Fruit fly (Drosophila melanogaster): ENCODE results near the gene Ilp7.

The Ilp7 gene

dm6 chrX:3689079-3689478 is 21.7 kb downstream of the Ilp7 start (continued):
- TF ChIP-seq ss (GFP tag; optimal IDR thresholded peaks at IDR 0.05) (peak; percentile 74 to 86), spab (GFP tag; optimal IDR thresholded peaks at IDR 0.05) (peak; percentile 34), Eip75B (GFP tag; optimal IDR thresholded peaks at IDR 0.05) (no peak), Sox15 (GFP tag; optimal IDR thresholded peaks at IDR 0.05) (no peak), dac (GFP tag; optimal IDR thresholded peaks at IDR 0.05) (no peak), lz (GFP tag; optimal IDR thresholded peaks at IDR 0.05) (no peak), Gug (GFP tag; IDR thresholded peaks at IDR 0.05) (no peak), CG16779 (tag; optimal IDR thresholded peaks at IDR 0.05) (peak; percentile 47), Ets21C (GFP tag; optimal IDR thresholded peaks at IDR 0.05) (no peak), esn (GFP tag; optimal IDR thresholded peaks at IDR 0.05) (no peak), CG8119 (GFP tag; IDR thresholded peaks at IDR 0.05) (peak; percentile 64), CG6163 (GFP tag; IDR thresholded peaks at IDR 0.05) (peak; percentile 79), CG11762 (GFP tag; optimal IDR thresholded peaks at IDR 0.05; ENCODE audit: insufficient read depth) (no peak), CG3032 (tag; optimal IDR thresholded peaks at IDR 0.05) (no peak), CG31627 (GFP tag; optimal IDR thresholded peaks at IDR 0.05) (no peak), dsx (GFP tag; optimal IDR thresholded peaks at IDR 0.05; ENCODE audit: poor library complexity, severe bottlenecking) (peak; percentile 61), Hr39 (GFP tag; optimal IDR thresholded peaks at IDR 0.05) (no peak), Lpt (GFP tag; optimal IDR thresholded peaks at IDR 0.05) (peak; percentile 28), net (GFP tag; optimal IDR thresholded peaks at IDR 0.05) (peak; percentile 28), CG1621 (tag; optimal IDR thresholded peaks at IDR 0.05) (peak; percentile 18), acj6 (GFP tag; optimal IDR thresholded peaks at IDR 0.05) (no peak), Sox14 (GFP tag; optimal IDR thresholded peaks at IDR 0.05) (no peak), CG10631 (GFP tag; optimal IDR thresholded peaks at IDR 0.05) (no peak), eg (GFP tag; IDR thresholded peaks at IDR 0.05) (peak; percentile 72; the same call in 2 of the 3 replicates), Smox (GFP tag; optimal IDR thresholded peaks at IDR 0.05) (no peak), svp (GFP tag) (peak; percentile 56), CG4318 (GFP tag; optimal IDR thresholded peaks at IDR 0.05) (no peak), CG10669 (GFP tag; optimal IDR thresholded peaks at IDR 0.05) (no peak), CG6854 (GFP tag; optimal IDR thresholded peaks at IDR 0.05) (no peak)

- TF ChIP-seq CG9139 (GFP tag; optimal IDR thresholded peaks at IDR 0.05) (peak; percentile 0), Hr38 (GFP tag; optimal IDR thresholded peaks at IDR 0.05) (no peak), spab (GFP tag; optimal IDR thresholded peaks at IDR 0.05) (no peak), CG34406 (GFP tag; optimal IDR thresholded peaks at IDR 0.05) (peak; percentile 35), CG6792 (GFP tag; optimal IDR thresholded peaks at IDR 0.05) (peak; percentile 43), topi (GFP tag; optimal IDR thresholded peaks at IDR 0.05) (peak; percentile 60), Sox14 (GFP tag; optimal IDR thresholded peaks at IDR 0.05) (peak; percentile 50), CG4318 (GFP tag; optimal IDR thresholded peaks at IDR 0.05) (no peak), Lpt (GFP tag; optimal IDR thresholded peaks at IDR 0.05) (no peak), lz (GFP tag; optimal IDR thresholded peaks at IDR 0.05) (peak; percentile 59), acj6 (GFP tag; optimal IDR thresholded peaks at IDR 0.05) (peak; percentile 24), CG6163 (GFP tag; IDR thresholded peaks at IDR 0.05) (peak; percentile 33; the same call in 1 of the 3 replicates), Sox102F (GFP tag; optimal IDR thresholded peaks at IDR 0.05) (peak; percentile 68), pdm3 (GFP tag; optimal IDR thresholded peaks at IDR 0.05) (peak; percentile 38), OdsH (GFP tag; optimal IDR thresholded peaks at IDR 0.05) (peak; percentile 30), salr (GFP tag; optimal IDR thresholded peaks at IDR 0.05) (no peak), Eip75B (GFP tag; optimal IDR thresholded peaks at IDR 0.05) (peak; percentile 36), Hr39 (GFP tag; optimal IDR thresholded peaks at IDR 0.05) (peak; percentile 63), CG3032 (tag; optimal IDR thresholded peaks at IDR 0.05) (peak; percentile 33), CG6276 (GFP tag; optimal IDR thresholded peaks at IDR 0.05) (no peak), CG1621 (tag; optimal IDR thresholded peaks at IDR 0.05) (no peak), Sox15 (GFP tag; optimal IDR thresholded peaks at IDR 0.05) (peak; percentile 8), CG10669 (GFP tag; optimal IDR thresholded peaks at IDR 0.05) (peak; percentile 19), CG15336 (GFP tag; IDR thresholded peaks at IDR 0.05) (no peak), Smox (GFP tag; optimal IDR thresholded peaks at IDR 0.05) (peak; percentile 59), dac (GFP tag; optimal IDR thresholded peaks at IDR 0.05) (no peak), Blimp-1 (GFP tag; optimal IDR thresholded peaks at IDR 0.05) (peak; percentile 8), Ets96B (tag; optimal IDR thresholded peaks at IDR 0.05) (peak; percentile 22), CG11762 (GFP tag; optimal IDR thresholded peaks at IDR 0.05; ENCODE audit: insufficient read depth) (no peak), CG3919 (GFP tag; optimal IDR thresholded peaks at IDR 0.05) (peak; percentile 18), ss (GFP tag; optimal IDR thresholded peaks at IDR 0.05) (peak in 1 of 2 experiments; percentile 33), CG6808 (GFP tag; optimal IDR thresholded peaks at IDR 0.05) (peak; percentile 3), fd85E (GFP tag; optimal IDR thresholded peaks at IDR 0.05) (no peak), CG10631 (GFP tag; optimal IDR thresholded peaks at IDR 0.05) (peak; percentile 24), achi (GFP tag; optimal IDR thresholded peaks at IDR 0.05) (peak; percentile 6), CG8319 (GFP tag; optimal IDR thresholded peaks at IDR 0.05) (no peak), CG32006 (GFP tag; optimal IDR thresholded peaks at IDR 0.05) (peak; percentile 16)
Observed at dm6 chrX:3690631-3691030, 23.2 kb downstream of the Ilp7 start.
